Fruit fly (Drosophila melanogaster): ENCODE measurements around the gene gukh.

dm6 chr3R:18947307-18947706 is 36.5 kb upstream of the gukh start:
- no peak for TF ChIP-seq CG6854 (GFP tag; optimal IDR thresholded peaks at IDR 0.05)
- TF ChIP-seq CG8119 (GFP tag; IDR thresholded peaks at IDR 0.05), result no peak
- TF ChIP-seq Ets21C (GFP tag; optimal IDR thresholded peaks at IDR 0.05), result no peak
- TF ChIP-seq dac (GFP tag; optimal IDR thresholded peaks at IDR 0.05), result no peak
- no peak for TF ChIP-seq Hr39 (GFP tag; optimal IDR thresholded peaks at IDR 0.05)
- TF ChIP-seq CG1621 (tag; optimal IDR thresholded peaks at IDR 0.05), result no peak
- no peak for TF ChIP-seq svp (GFP tag)
- no peak for TF ChIP-seq Sox102F (GFP tag; optimal IDR thresholded peaks at IDR 0.05)
- no peak for TF ChIP-seq Blimp-1 (GFP tag; optimal IDR thresholded peaks at IDR 0.05)

All from whole organism, prepupa.